Worm (Caenorhabditis elegans) whole organism, L3 larva: ENCODE measurements around the gene T03F6.10.
A peak's percentile ranks its signal among the peaks of the same experiment; 100 is the strongest.
"Not testable (repeated sequence)": the region's sequence is repeated elsewhere in the genome, so short reads cannot be mapped to it uniquely, and the experiment has no call there.

Source experiments
- R02D3.7 ChIP-seq: fragments of 150-350 bp; optimal IDR thresholded peaks from 2 replicates; lab custom pipeline; 2014; ENCODE audit warnings: missing biosample characterization, missing genetic modification characterization
- ZK546.5 ChIP-seq: sonication (generic microtip); optimal IDR thresholded peaks from 2 replicates; lab custom pipeline; 2017; ENCODE audit warnings: missing biosample characterization, missing genetic modification characterization
- aly-2 ChIP-seq: fragments of 150-350 bp; optimal IDR thresholded peaks from 2 replicates; lab custom pipeline; 2014; ENCODE audit warnings: missing biosample characterization, missing genetic modification characterization
- ama-1 ChIP-seq: fragments of 150-350 bp; optimal IDR thresholded peaks from 2 replicates; lab custom pipeline; 2018
- ceh-16 ChIP-seq: sonication (generic microtip); optimal IDR thresholded peaks from 2 replicates; lab custom pipeline; 2017; ENCODE audit warnings: missing biosample characterization, missing genetic modification characterization
- ceh-82 ChIP-seq: fragments of 150-350 bp; optimal IDR thresholded peaks from 2 replicates; lab custom pipeline; 2014; ENCODE audit warnings: missing biosample characterization, missing genetic modification characterization
- ceh-9 ChIP-seq: sonication (generic microtip); optimal IDR thresholded peaks from 2 replicates; lab custom pipeline; 2018; ENCODE audit warnings: missing biosample characterization, missing genetic modification characterization
- daf-12 ChIP-seq: fragments of 150-350 bp; optimal IDR thresholded peaks from 2 replicates; lab custom pipeline; 2014; ENCODE audit warnings: missing biosample characterization, missing genetic modification reagents, missing genetic modification characterization
- egl-27 ChIP-seq: sonication (generic microtip); optimal IDR thresholded peaks from 4 replicates; lab custom pipeline; 2017; ENCODE audit warnings: missing biosample characterization, missing genetic modification reagents, missing genetic modification characterization
- egl-5 ChIP-seq: fragments of 150-350 bp; optimal IDR thresholded peaks from 2 replicates; lab custom pipeline; 2017; ENCODE audit warnings: missing biosample characterization, missing genetic modification reagents, missing genetic modification characterization, inconsistent platforms
- elt-1 ChIP-seq: fragments of 150-350 bp; optimal IDR thresholded peaks from 2 replicates; lab custom pipeline; 2014; ENCODE audit warnings: missing biosample characterization, missing genetic modification characterization
- elt-3 ChIP-seq, 3 experiments: fragments of 150-350 bp in 1 of 3; sonication (generic microtip) in 2 of 3; optimal IDR thresholded peaks; 2 replicates in 2 of 3; 4 replicates in 1 of 3; lab custom pipeline; 2014 to 2017; ENCODE audit warnings: missing biosample characterization in 3 of 3, missing genetic modification characterization in 3 of 3
- eor-1 ChIP-seq, 2 experiments: fragments of 150-350 bp; optimal IDR thresholded peaks; 2 replicates each; lab custom pipeline; 2014 to 2018; ENCODE audit warnings: missing biosample characterization in 2 of 2, missing genetic modification characterization in 2 of 2
- fkh-10 ChIP-seq: sonication (generic microtip); optimal IDR thresholded peaks from 2 replicates; lab custom pipeline; 2017; ENCODE audit warnings: missing biosample characterization, missing genetic modification reagents, missing genetic modification characterization
- jun-1 ChIP-seq: fragments of 150-350 bp; optimal IDR thresholded peaks from 2 replicates; lab custom pipeline; 2014; ENCODE audit warnings: missing biosample characterization, missing genetic modification reagents, missing genetic modification characterization
- lin-15B ChIP-seq: fragments of 150-350 bp; optimal IDR thresholded peaks from 2 replicates; lab custom pipeline; 2014; ENCODE audit warnings: missing biosample characterization, missing genetic modification characterization
- lin-39 ChIP-seq: fragments of 150-350 bp; optimal IDR thresholded peaks from 2 replicates; lab custom pipeline; 2018; ENCODE audit warnings: missing biosample characterization, missing genetic modification reagents, missing genetic modification characterization
- lsy-12 ChIP-seq: sonication (generic microtip); optimal IDR thresholded peaks from 2 replicates; lab custom pipeline; 2016; ENCODE audit warnings: mild to moderate bottlenecking, missing genetic modification characterization, missing compliant biosample characterization
- mml-1 ChIP-seq: fragments of 150-350 bp; sonication (generic microtip); optimal IDR thresholded peaks from 3 replicates; lab custom pipeline; 2014; ENCODE audit warnings: missing biosample characterization, missing genetic modification characterization
- nfya-1 ChIP-seq: sonication (generic microtip); optimal IDR thresholded peaks from 2 replicates; lab custom pipeline; 2017; ENCODE audit warnings: missing genetic modification characterization, mild to moderate bottlenecking, missing compliant biosample characterization, antibody characterized with exemption, moderate library complexity; ENCODE audit not compliant: insufficient read depth
- nhr-237 ChIP-seq: fragments of 150-350 bp; optimal IDR thresholded peaks from 2 replicates; lab custom pipeline; 2014; ENCODE audit warnings: missing biosample characterization, missing genetic modification characterization
- nhr-28 ChIP-seq: fragments of 150-350 bp; optimal IDR thresholded peaks from 2 replicates; lab custom pipeline; 2014; ENCODE audit warnings: missing biosample characterization, missing genetic modification characterization
- nhr-43 ChIP-seq: sonication (generic microtip); optimal IDR thresholded peaks from 2 replicates; lab custom pipeline; 2016; ENCODE audit warnings: mild to moderate bottlenecking, missing genetic modification characterization, missing compliant biosample characterization; ENCODE audit not compliant: poor library complexity, severe bottlenecking
- nhr-76 ChIP-seq: fragments of 150-350 bp; sonication (generic microtip); optimal IDR thresholded peaks from 5 replicates; lab custom pipeline; 2014; ENCODE audit warnings: missing biosample characterization, missing genetic modification characterization
- nhr-77 ChIP-seq: fragments of 150-350 bp; optimal IDR thresholded peaks from 2 replicates; lab custom pipeline; 2014; ENCODE audit warnings: missing biosample characterization, missing genetic modification characterization
- pha-4 ChIP-seq: fragments of 150-350 bp; optimal IDR thresholded peaks from 2 replicates; lab custom pipeline; 2014; ENCODE audit warnings: missing biosample characterization, missing genetic modification reagents, missing genetic modification characterization
- pqm-1 ChIP-seq: fragments of 150-350 bp; optimal IDR thresholded peaks from 2 replicates; lab custom pipeline; 2017; ENCODE audit warnings: missing biosample characterization, missing genetic modification characterization, inconsistent platforms
- skn-1 ChIP-seq: fragments of 150-350 bp; optimal IDR thresholded peaks from 2 replicates; lab custom pipeline; 2014; ENCODE audit warnings: missing biosample characterization, missing genetic modification characterization
- snpc-4 ChIP-seq: fragments of 150-350 bp; optimal IDR thresholded peaks from 2 replicates; lab custom pipeline; 2014; ENCODE audit warnings: missing biosample characterization, missing genetic modification characterization
- ztf-4 ChIP-seq: fragments of 150-350 bp; optimal IDR thresholded peaks from 2 replicates; lab custom pipeline; 2014; ENCODE audit warnings: missing biosample characterization, missing genetic modification characterization

Gene T03F6.10

DNA sequence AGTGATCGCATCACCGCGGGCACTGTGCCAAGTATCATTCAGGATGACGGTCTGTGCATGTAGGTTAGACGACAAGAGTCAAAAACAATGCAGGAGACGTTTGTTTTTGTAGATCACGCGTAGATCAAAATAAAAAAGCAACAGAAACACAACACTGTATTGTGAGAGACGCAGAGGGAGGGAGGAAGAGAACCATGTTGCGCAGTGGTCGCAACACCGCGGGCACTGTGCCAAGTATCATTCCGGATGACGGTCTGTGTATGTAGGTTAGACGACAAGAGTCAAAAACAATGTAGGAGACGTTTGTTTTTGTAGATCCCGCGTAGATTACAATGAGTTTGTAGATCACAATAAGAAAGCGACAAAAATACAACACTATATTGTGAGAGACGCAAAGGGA, 40.8 kb upstream of the T03F6.10 start:
- no peak for TF ChIP-seq egl-27 (tag; lab: Kevin White, UChicago)
- no peak for TF ChIP-seq skn-1 (tag; lab: Kevin White, UChicago)
- TF ChIP-seq nhr-237 (tag; lab: Kevin White, UChicago), result no peak
- TF ChIP-seq mml-1 (tag; lab: Kevin White, UChicago), result no peak
- no peak for TF ChIP-seq pha-4 (tag; lab: Kevin White, UChicago)
- TF ChIP-seq ceh-16 (tag; lab: Kevin White, UChicago), result no peak
- TF ChIP-seq lin-39 (tag; lab: Kevin White, UChicago), result no peak

DNA sequence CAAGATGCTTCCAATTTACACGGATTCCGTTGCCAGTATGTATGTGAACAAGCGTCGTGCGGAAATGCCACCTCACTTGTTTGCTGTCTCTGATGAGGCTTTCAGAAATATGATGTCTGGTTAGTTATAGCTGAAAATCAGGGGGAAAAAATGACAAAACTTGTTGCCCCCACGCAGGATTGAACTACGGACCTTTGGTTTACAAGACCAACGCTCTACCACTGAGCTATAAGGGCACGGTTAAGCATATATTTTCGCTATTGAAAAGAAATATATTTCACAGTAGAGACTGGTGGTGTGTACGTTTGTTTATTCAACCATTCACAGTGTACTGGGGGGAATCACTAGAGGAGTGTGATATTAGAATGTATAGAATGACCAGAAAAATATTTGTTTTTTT, 33.1 kb upstream of the T03F6.10 start:
- TF ChIP-seq R02D3.7 (no peak), nhr-43 (tag; lab: Kevin White, UChicago) (no peak), elt-3 (tag; optimal IDR thresholded peaks at IDR 0.05; lab: Kevin White, UChicago) (no peak), ceh-9 (tag; lab: Kevin White, UChicago) (no peak), lin-15B (tag; lab: Kevin White, UChicago) (no peak), mml-1 (tag; lab: Kevin White, UChicago) (no peak), ZK546.5 (tag; lab: Kevin White, UChicago) (no peak), jun-1 (tag; lab: Kevin White, UChicago) (no peak), ceh-82 (no peak), elt-1 (tag; lab: Kevin White, UChicago) (no peak), lin-39 (tag; lab: Kevin White, UChicago) (no peak), skn-1 (tag; lab: Kevin White, UChicago) (no peak)

DNA sequence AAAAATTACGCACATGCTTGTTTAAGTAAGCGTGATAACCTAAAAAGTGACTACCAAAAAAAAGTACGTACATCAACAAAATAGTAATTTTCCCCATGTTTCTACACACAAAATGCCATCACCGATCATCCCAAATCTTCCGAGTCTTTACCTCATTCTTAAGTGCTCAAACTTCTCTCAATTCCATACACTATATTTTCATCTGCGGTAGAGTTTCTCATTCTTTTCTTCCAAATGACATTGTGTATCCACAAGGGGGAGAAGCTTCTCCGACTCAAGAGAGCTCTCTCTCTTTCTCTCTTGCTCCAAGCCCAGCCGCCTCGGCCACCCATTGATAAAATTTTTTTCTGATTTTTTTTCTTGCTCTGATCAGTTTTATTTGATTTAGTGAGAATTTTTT, 31.4 kb upstream of the T03F6.10 start, which contains the start of gene myo-6:
Gene myo-6 (plus strand): TSS at position 301 of the 400 bp plus-strand sequence.
- TF ChIP-seq lsy-12 (tag; lab: Kevin White, UChicago) (no peak), pha-4 (tag; lab: Kevin White, UChicago) (peak; percentile 18)

DNA sequence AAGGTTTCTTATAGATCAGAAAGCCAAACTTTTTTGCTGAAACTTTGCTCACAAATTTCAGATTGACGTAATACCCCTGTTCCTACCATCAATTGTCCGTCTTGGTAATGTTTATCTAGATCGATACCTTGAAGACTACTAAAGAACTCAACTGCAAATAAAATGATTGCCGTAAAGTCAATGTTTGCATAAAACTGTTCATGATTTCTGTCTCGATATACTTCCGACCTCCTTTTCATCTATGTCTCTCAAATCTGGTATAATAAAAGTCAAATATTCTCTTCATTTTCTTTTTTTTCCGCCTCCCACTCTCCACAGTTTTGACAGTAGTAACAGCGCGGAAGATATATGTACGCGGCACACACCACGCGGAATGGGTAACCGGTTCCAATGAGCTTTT, 27.4 kb upstream of the T03F6.10 start, which contains the start of gene nas-1:
Gene nas-1 (plus strand): TSS at position 301 of the 400 bp plus-strand sequence.
- no peak for TF ChIP-seq fkh-10 (GFP tag; lab: Kevin White, UChicago)
- no peak for TF ChIP-seq ama-1 (lab: Kevin White, UChicago)

DNA sequence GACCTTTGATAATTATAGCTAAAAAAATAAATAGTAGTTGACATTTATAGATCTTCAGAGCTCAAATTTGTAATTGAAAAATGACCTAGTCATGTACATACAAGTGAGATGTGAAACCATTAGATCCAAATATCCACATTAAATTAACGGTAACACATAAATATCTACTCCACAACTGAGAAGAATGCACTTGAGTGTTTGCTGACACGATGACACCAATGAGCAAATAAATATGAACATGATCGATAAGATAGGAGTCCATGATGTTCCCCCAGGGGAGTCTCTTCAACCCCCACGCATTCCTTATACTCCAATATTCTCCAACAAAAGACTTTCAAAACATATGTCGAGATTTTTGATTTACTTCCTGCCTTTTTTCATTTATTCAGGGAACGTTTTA, 26.3 kb upstream of the T03F6.10 start, which contains the start of gene ttr-52:
Gene ttr-52 (plus strand): TSS at position 301 of the 400 bp plus-strand sequence.
- no peak for TF ChIP-seq pha-4 (tag; lab: Kevin White, UChicago)
- TF ChIP-seq nhr-76 (tag; lab: Kevin White, UChicago), result no peak
- TF ChIP-seq lin-39 (tag; lab: Kevin White, UChicago), result no peak
- TF ChIP-seq ztf-4, result no peak
- TF ChIP-seq skn-1 (tag; lab: Kevin White, UChicago), result no peak

DNA sequence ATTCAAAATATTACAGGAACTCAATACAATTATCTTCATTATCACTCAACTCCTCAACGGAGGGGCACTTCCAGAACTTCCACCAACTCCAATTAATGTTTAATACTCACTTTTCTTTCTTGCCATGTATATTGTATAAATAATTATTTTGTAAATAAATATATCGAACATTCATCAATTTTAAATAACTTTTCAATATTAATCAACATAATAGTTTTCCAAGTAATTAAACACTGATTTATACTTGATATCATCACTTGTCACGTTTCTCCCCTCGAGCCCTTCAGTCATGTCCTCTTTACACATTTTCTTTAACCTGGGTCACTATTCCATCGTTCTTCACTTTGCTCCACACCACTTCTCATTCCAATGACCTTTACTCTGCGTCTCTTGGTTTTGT, 24.8 kb upstream of the T03F6.10 start, which contains the start of gene mig-18:
Gene mig-18 (plus strand): TSS at position 301 of the 400 bp plus-strand sequence.
- TF ChIP-seq nhr-77 (tag; lab: Kevin White, UChicago), result no peak
- no peak for TF ChIP-seq eor-1 (tag; optimal IDR thresholded peaks at IDR 0.05; lab: Kevin White, UChicago)
- no peak for TF ChIP-seq aly-2
- TF ChIP-seq nfya-1 (tag; lab: Kevin White, UChicago), result no peak
- TF ChIP-seq R02D3.7, result no peak
- no peak for TF ChIP-seq ztf-4
- no peak for TF ChIP-seq lin-39 (tag; lab: Kevin White, UChicago)
- TF ChIP-seq, all 47 proteins: peak for 0

DNA sequence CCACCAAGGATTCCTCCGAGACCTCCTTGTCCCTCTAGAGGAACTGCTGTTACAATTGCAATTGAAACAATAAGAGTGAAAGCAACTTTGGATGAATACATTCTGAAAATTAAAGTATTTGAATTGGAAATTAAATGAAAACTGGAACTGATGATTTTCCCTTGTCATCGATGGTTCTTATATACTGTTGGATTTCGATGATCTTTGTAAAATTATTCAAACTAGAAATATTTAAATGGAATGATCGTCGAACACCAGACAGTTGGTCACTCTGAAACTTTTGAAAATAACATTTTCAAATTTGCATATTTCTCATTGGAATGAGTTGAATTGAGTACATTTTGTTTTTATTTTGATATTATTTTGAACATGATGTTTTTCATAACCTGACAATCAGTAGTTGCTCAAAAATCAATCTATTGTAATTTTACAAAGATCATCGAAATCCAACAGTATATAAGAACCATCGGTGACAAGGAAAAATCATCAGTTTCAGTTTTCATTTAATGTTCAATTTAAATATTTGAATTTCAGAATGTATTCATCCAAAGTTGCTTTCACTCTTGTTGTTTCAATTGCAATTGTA, 23.6 kb upstream of the T03F6.10 start, which contains the start of the genes srlf-9 and srlf-10:
Gene srlf-9 (minus strand): TSS at position 101 of the 586 bp plus-strand sequence.
Gene srlf-10 (plus strand): TSS at position 536 of the 586 bp plus-strand sequence.
- TF ChIP-seq ceh-16, ZK546.5, elt-1 (tag; lab: Kevin White, UChicago): not testable (repeated sequence)

DNA sequence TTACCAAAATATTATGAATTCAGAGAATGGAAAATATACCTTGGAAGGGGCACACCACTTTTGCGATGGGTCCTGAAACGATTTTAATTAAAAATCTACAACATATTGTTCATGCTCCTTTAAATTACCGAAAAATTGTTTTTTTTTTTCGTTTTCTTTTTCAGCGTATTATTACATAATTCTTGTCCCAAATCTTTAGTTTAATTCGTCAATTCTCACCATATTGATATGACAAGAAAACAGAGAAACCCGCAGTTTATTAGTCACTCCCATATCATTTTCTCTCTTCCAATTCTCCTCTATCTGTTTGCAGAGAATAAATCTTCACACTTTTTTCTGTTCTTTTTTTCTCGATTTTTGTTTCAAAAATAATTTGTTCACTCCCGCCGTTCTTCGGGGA, 17.1 kb upstream of the T03F6.10 start, which contains the start of gene F11F1.1:
Gene F11F1.1 (plus strand): TSS at position 301 of the 400 bp plus-strand sequence.
- no peak for TF ChIP-seq elt-3 (tag; optimal IDR thresholded peaks at IDR 0.05; lab: Kevin White, UChicago)
- no peak for TF ChIP-seq snpc-4
- TF ChIP-seq egl-5 (tag; lab: Kevin White, UChicago), result no peak
- no peak for TF ChIP-seq nhr-77 (tag; lab: Kevin White, UChicago)
- TF ChIP-seq daf-12 (tag; lab: Kevin White, UChicago), result no peak
- TF ChIP-seq pqm-1, result no peak
- TF ChIP-seq nhr-28 (tag; lab: Kevin White, UChicago), result no peak
